Fruit fly (Drosophila melanogaster) whole organism, embryonic: Measurements from ENCODE around the gene RpS3.

Experiments used
- Antp ChIP-seq: fragments of 200-800 bp; sonication (Bioruptor generic); optimal IDR thresholded peaks from 3 replicates; lab custom pipeline; 2016; ENCODE audit warnings: missing biosample characterization, missing genetic modification characterization
- Asciz ChIP-seq: fragments of 200-800 bp; sonication (Bioruptor generic); optimal IDR thresholded peaks from 2 replicates; lab custom pipeline; 2017; ENCODE audit warnings: missing biosample characterization, mild to moderate bottlenecking, missing genetic modification characterization, missing genetic modification reagents
- CG10209 ChIP-seq: fragments of 200-800 bp; sonication (Bioruptor generic); optimal IDR thresholded peaks from 3 replicates; lab custom pipeline; 2017; ENCODE audit warnings: missing biosample characterization, mild to moderate bottlenecking, missing genetic modification characterization, missing genetic modification reagents
- CG10267 ChIP-seq: fragments of 200-800 bp; sonication (Bioruptor generic); optimal IDR thresholded peaks from 2 replicates; lab custom pipeline; 2018; ENCODE audit warnings: missing biosample characterization, mild to moderate bottlenecking, missing genetic modification characterization, moderate library complexity
- CG12219 ChIP-seq: fragments of 200-800 bp; sonication (Bioruptor generic); optimal IDR thresholded peaks from 3 replicates; lab custom pipeline; 2018; ENCODE audit warnings: missing biosample characterization, mild to moderate bottlenecking, missing genetic modification characterization
- CG13287 ChIP-seq: fragments of 200-800 bp; sonication (Bioruptor generic); IDR thresholded peaks from 2 replicates; pipeline ENCODE4 v1.3.6; 2022; ENCODE audit warnings: missing biosample characterization, missing genetic modification characterization; ENCODE audit not compliant: partially characterized antibody
- CG13624 ChIP-seq: fragments of 200-800 bp; sonication (Bioruptor generic); optimal IDR thresholded peaks from 2 replicates; lab custom pipeline; 2016; ENCODE audit warnings: missing biosample characterization, missing genetic modification characterization
- CG14014 ChIP-seq: fragments of 200-800 bp; sonication (Bioruptor generic); IDR thresholded peaks from 2 replicates; pipeline ENCODE4 v1.3.6; 2022; ENCODE audit warnings: missing biosample characterization, missing genetic modification characterization
- CG3407 ChIP-seq: fragments of 200-800 bp; sonication (Bioruptor generic); optimal IDR thresholded peaks from 2 replicates; lab custom pipeline; 2018; ENCODE audit warnings: missing biosample characterization, mild to moderate bottlenecking, missing genetic modification characterization
- CG3995 ChIP-seq: fragments of 200-800 bp; sonication (Bioruptor generic); optimal IDR thresholded peaks from 3 replicates; lab custom pipeline; 2016; ENCODE audit warnings: missing biosample characterization, missing genetic modification characterization
- CG4424 ChIP-seq: fragments of 200-800 bp; sonication (Bioruptor generic); optimal IDR thresholded peaks from 3 replicates; lab custom pipeline; 2016; ENCODE audit warnings: missing biosample characterization, missing genetic modification characterization
- CG7928 ChIP-seq: fragments of 200-800 bp; sonication (Bioruptor generic); optimal IDR thresholded peaks from 2 replicates; lab custom pipeline; 2017; ENCODE audit warnings: missing biosample characterization, mild to moderate bottlenecking, missing genetic modification characterization
- CG8089 ChIP-seq: fragments of 200-800 bp; sonication (Bioruptor generic); optimal IDR thresholded peaks from 3 replicates; lab custom pipeline; 2016; ENCODE audit warnings: missing biosample characterization, missing genetic modification characterization
- CG8281 ChIP-seq: fragments of 200-800 bp; sonication (Bioruptor generic); optimal IDR thresholded peaks from 2 replicates; lab custom pipeline; 2018; ENCODE audit warnings: missing biosample characterization, mild to moderate bottlenecking, missing genetic modification characterization, moderate library complexity
- CG9876 ChIP-seq: fragments of 200-800 bp; sonication (Bioruptor generic); optimal IDR thresholded peaks from 2 replicates; lab custom pipeline; 2016; ENCODE audit warnings: missing biosample characterization, missing genetic modification characterization
- D19A ChIP-seq: fragments of 200-800 bp; optimal IDR thresholded peaks from 3 replicates; lab custom pipeline; 2019; ENCODE audit warnings: missing biosample characterization, mild to moderate bottlenecking, missing genetic modification characterization, moderate library complexity
- E2f2 ChIP-seq: fragments of 200-800 bp; sonication (Bioruptor generic); IDR thresholded peaks from 2 replicates; pipeline ENCODE4 v1.3.6; 2022; ENCODE audit warnings: missing biosample characterization, missing genetic modification characterization
- Eip74EF ChIP-seq, 2 experiments: fragments of 200-800 bp in 1 of 2; fragments of >200 bp in 1 of 2; sonication (Bioruptor generic) in 1 of 2; optimal IDR thresholded peaks; 2 replicates each; lab custom pipeline; 2017 to 2019; ENCODE audit warnings: missing biosample characterization in 2 of 2, missing genetic modification characterization in 2 of 2, mild to moderate bottlenecking in 1 of 2, moderate library complexity in 1 of 2
- H2.0 ChIP-seq: fragments of 200-800 bp; sonication (Bioruptor generic); IDR thresholded peaks from 2 replicates; pipeline ENCODE4 v1.3.6; 2022; ENCODE audit warnings: missing biosample characterization, missing genetic modification characterization
- Hey ChIP-seq: fragments of 200-800 bp; sonication (Bioruptor generic); optimal IDR thresholded peaks from 3 replicates; lab custom pipeline; 2018; ENCODE audit warnings: missing biosample characterization, mild to moderate bottlenecking, missing genetic modification characterization
- Lhr ChIP-seq: fragments of 200-800 bp; sonication (Bioruptor generic); optimal IDR thresholded peaks from 3 replicates; lab custom pipeline; 2017; ENCODE audit warnings: mild to moderate bottlenecking, missing biosample characterization, missing genetic modification reagents, missing genetic modification characterization
- MESR4 ChIP-seq: fragments of 200-800 bp; sonication (Bioruptor generic); optimal IDR thresholded peaks from 2 replicates; lab custom pipeline; 2018; ENCODE audit warnings: missing biosample characterization, mild to moderate bottlenecking, missing genetic modification characterization, moderate library complexity
- Poxn ChIP-seq: fragments of 200-800 bp; sonication (Bioruptor generic); IDR thresholded peaks from 2 replicates; pipeline ENCODE4 v1.3.6; 2022; ENCODE audit warnings: missing biosample characterization, missing genetic modification characterization
- Ptx1 ChIP-seq: fragments of 200-800 bp; sonication (Bioruptor generic); IDR thresholded peaks from 2 replicates; pipeline ENCODE4 v1.3.6; 2022; ENCODE audit warnings: missing biosample characterization, missing genetic modification characterization
- Sox100B ChIP-seq: fragments of 200-800 bp; sonication (Bioruptor generic); optimal IDR thresholded peaks from 3 replicates; lab custom pipeline; 2018; ENCODE audit warnings: missing biosample characterization, mild to moderate bottlenecking, missing genetic modification characterization
- ato ChIP-seq: fragments of 200-800 bp; sonication (Bioruptor generic); IDR thresholded peaks from 2 replicates; pipeline ENCODE4 v1.3.6; 2022; ENCODE audit warnings: missing biosample characterization, missing genetic modification characterization; ENCODE audit not compliant: partially characterized antibody
- bigmax ChIP-seq: fragments of 200-800 bp; sonication (Bioruptor generic); optimal IDR thresholded peaks from 2 replicates; lab custom pipeline; 2018; ENCODE audit warnings: missing biosample characterization, mild to moderate bottlenecking, missing genetic modification characterization
- cad ChIP-seq: fragments of >200 bp; optimal IDR thresholded peaks from 2 replicates; lab custom pipeline; 2017; ENCODE audit warnings: missing biosample characterization, missing genetic modification characterization
- cwo ChIP-seq: fragments of 200-800 bp; sonication (Bioruptor generic); optimal IDR thresholded peaks from 3 replicates; lab custom pipeline; 2017; ENCODE audit warnings: missing biosample characterization, missing genetic modification characterization, mild to moderate bottlenecking, moderate library complexity, missing genetic modification reagents
- dm ChIP-seq: fragments of 200-800 bp; sonication (Bioruptor generic); optimal IDR thresholded peaks from 3 replicates; lab custom pipeline; 2016; ENCODE audit warnings: missing biosample characterization, missing genetic modification characterization
- eve ChIP-seq, 2 experiments: fragments of >200 bp; optimal IDR thresholded peaks; 2 replicates each; lab custom pipeline; 2017; ENCODE audit warnings: missing biosample characterization in 2 of 2, missing genetic modification characterization in 2 of 2
- gcm ChIP-seq: fragments of 200-800 bp; sonication (Bioruptor generic); optimal IDR thresholded peaks from 2 replicates; lab custom pipeline; 2019; ENCODE audit warnings: missing biosample characterization, mild to moderate bottlenecking, missing genetic modification characterization, moderate library complexity
- grau ChIP-seq: fragments of 200-800 bp; optimal IDR thresholded peaks from 3 replicates; lab custom pipeline; 2019; ENCODE audit warnings: missing biosample characterization, mild to moderate bottlenecking, missing genetic modification characterization, moderate library complexity
- gro ChIP-seq: fragments of 200-800 bp; sonication (Bioruptor generic); optimal IDR thresholded peaks from 2 replicates; lab custom pipeline; 2016; ENCODE audit warnings: missing biosample characterization, missing genetic modification characterization
- jigr1 ChIP-seq: fragments of 200-800 bp; sonication (Bioruptor generic); IDR thresholded peaks from 3 replicates; pipeline ENCODE4 v1.3.6; 2022; ENCODE audit warnings: missing biosample characterization, missing genetic modification characterization
- klu ChIP-seq: fragments of 200-800 bp; sonication (Bioruptor generic); IDR thresholded peaks from 2 replicates; pipeline ENCODE4 v1.3.6; 2022; ENCODE audit warnings: missing biosample characterization, missing genetic modification characterization
- knrl ChIP-seq: fragments of 200-800 bp; sonication (Bioruptor generic); IDR thresholded peaks from 3 replicates; pipeline ENCODE4 v1.3.6; 2022; ENCODE audit warnings: missing biosample characterization, missing genetic modification characterization; ENCODE audit not compliant: partially characterized antibody
- lab ChIP-seq: fragments of 200-800 bp; sonication (Bioruptor generic); optimal IDR thresholded peaks from 3 replicates; lab custom pipeline; 2017; ENCODE audit warnings: missing biosample characterization, missing genetic modification characterization, mild to moderate bottlenecking, moderate library complexity, missing genetic modification reagents
- lilli ChIP-seq: fragments of 200-800 bp; sonication (Bioruptor generic); optimal IDR thresholded peaks from 3 replicates; lab custom pipeline; 2016; ENCODE audit warnings: missing biosample characterization, missing genetic modification characterization
- org-1 ChIP-seq: fragments of 200-800 bp; sonication (Bioruptor generic); optimal IDR thresholded peaks from 2 replicates; lab custom pipeline; 2017; ENCODE audit warnings: missing biosample characterization, missing genetic modification characterization
- pzg ChIP-seq: fragments of 200-800 bp; sonication (Bioruptor generic); optimal IDR thresholded peaks from 3 replicates; lab custom pipeline; 2018; ENCODE audit warnings: missing biosample characterization, mild to moderate bottlenecking, missing genetic modification characterization, moderate library complexity
- sim ChIP-seq: fragments of 200-800 bp; sonication (Bioruptor generic); IDR thresholded peaks from 2 replicates; pipeline ENCODE4 v1.3.6; 2022; ENCODE audit warnings: missing biosample characterization, missing genetic modification characterization
- sna ChIP-seq: fragments of 200-800 bp; sonication (Bioruptor generic); IDR thresholded peaks from 2 replicates; pipeline ENCODE4 v1.3.6; 2022; ENCODE audit warnings: missing biosample characterization, missing genetic modification characterization; ENCODE audit not compliant: partially characterized antibody
- so ChIP-seq: fragments of 200-800 bp; sonication (Bioruptor generic); IDR thresholded peaks from 3 replicates; pipeline ENCODE4 v1.3.6; 2022; ENCODE audit warnings: missing biosample characterization, missing genetic modification characterization
- sob ChIP-seq: fragments of 200-800 bp; sonication (Bioruptor generic); IDR thresholded peaks from 2 replicates; pipeline ENCODE4 v1.3.6; 2022; ENCODE audit warnings: missing biosample characterization, missing genetic modification characterization
- toy ChIP-seq: fragments of 200-800 bp; sonication (Bioruptor generic); IDR thresholded peaks from 2 replicates; pipeline ENCODE4 v1.3.6; 2022; ENCODE audit warnings: missing biosample characterization, missing genetic modification characterization
- trh ChIP-seq: fragments of 200-800 bp; sonication (Bioruptor generic); optimal IDR thresholded peaks from 2 replicates; lab custom pipeline; 2016; ENCODE audit warnings: missing biosample characterization, missing genetic modification characterization
- ttk ChIP-seq: fragments of 200-800 bp; sonication (Bioruptor generic); IDR thresholded peaks from 2 replicates; pipeline ENCODE4 v2.1.2; 2022; ENCODE audit warnings: missing biosample characterization, missing genetic modification characterization
- usp ChIP-seq: fragments of >200 bp; optimal IDR thresholded peaks from 2 replicates; lab custom pipeline; 2017; ENCODE audit warnings: missing biosample characterization, missing genetic modification characterization
- wdn ChIP-seq: fragments of 200-800 bp; sonication (Bioruptor generic); IDR thresholded peaks from 2 replicates; pipeline ENCODE4 v1.3.6; 2022; ENCODE audit warnings: missing biosample characterization, missing genetic modification characterization
- zen ChIP-seq: fragments of 200-800 bp; sonication (Bioruptor generic); optimal IDR thresholded peaks from 3 replicates; lab custom pipeline; 2018; ENCODE audit warnings: missing biosample characterization, mild to moderate bottlenecking, missing genetic modification characterization, moderate library complexity

The RpS3 gene

DNA sequence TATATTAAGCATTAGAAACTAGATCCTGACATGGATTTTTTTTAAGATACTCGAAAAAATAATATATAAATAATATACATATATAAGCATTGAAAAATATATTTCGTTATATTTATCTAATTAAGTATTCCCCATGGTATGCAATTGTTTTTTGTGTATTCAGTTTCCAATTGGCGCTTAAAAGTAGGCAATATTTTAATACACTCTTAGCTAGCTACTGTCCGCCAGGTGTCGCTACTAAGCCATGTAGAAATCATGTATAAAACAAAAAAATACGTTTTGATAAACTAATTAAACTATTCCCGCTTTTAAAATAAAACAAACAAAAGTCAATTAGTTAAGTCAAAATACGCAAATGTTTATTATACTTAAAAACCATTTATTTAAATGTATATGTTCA is 27.3 kb upstream of the RpS3 start (continued):
- TF ChIP-seq so, result no peak
- TF ChIP-seq CG8089 (GFP tag; lab: Kevin White, UChicago), result peak; percentile 23
- TF ChIP-seq cad (GFP tag; lab: Kevin White, UChicago), result no peak
- TF ChIP-seq D19A (tag; lab: Kevin White, UChicago), result no peak
- no peak for TF ChIP-seq sim (GFP tag; lab: Robert Waterston, UW)
- peak; percentile 71 for TF ChIP-seq Sox100B (GFP tag; lab: Kevin White, UChicago)
- no peak for TF ChIP-seq CG3407
- no peak; the same call in 1 of the 2 replicates for TF ChIP-seq CG13287 (GFP tag; lab: Robert Waterston, UW)
- no peak for TF ChIP-seq eve (GFP tag; optimal IDR thresholded peaks at IDR 0.05; lab: Kevin White, UChicago)
- TF ChIP-seq E2f2 (GFP tag; lab: Robert Waterston, UW), result peak; percentile 26; the same call in 1 of the 2 replicates
- no peak for TF ChIP-seq ato (GFP tag; lab: Robert Waterston, UW)
- 0 out of 2 replicates have a peak, but pooled peaks have one; percentile 19 for TF ChIP-seq ttk (GFP tag; lab: Robert Waterston, UW)
- TF ChIP-seq Antp (GFP tag; lab: Kevin White, UChicago), result no peak
- TF ChIP-seq bigmax (GFP tag; lab: Kevin White, UChicago), result no peak
- TF ChIP-seq Asciz (GFP tag; lab: Kevin White, UChicago), result peak; percentile 59
- TF ChIP-seq Eip74EF (GFP tag; optimal IDR thresholded peaks at IDR 0.05; lab: Kevin White, UChicago), result no peak
- no peak for TF ChIP-seq Poxn
- TF ChIP-seq org-1 (GFP tag; lab: Kevin White, UChicago), result no peak
- peak; percentile 63 for TF ChIP-seq CG12219 (GFP tag; lab: Kevin White, UChicago)
- TF ChIP-seq CG10267 (tag; lab: Kevin White, UChicago), result peak; percentile 71
- TF ChIP-seq pzg, result no peak
- TF ChIP-seq CG14014 (GFP tag; lab: Robert Waterston, UW), result peak; percentile 36; the same call in 1 of the 2 replicates
- TF ChIP-seq lab (GFP tag; lab: Kevin White, UChicago), result peak; percentile 62
- peak; percentile 48 for TF ChIP-seq CG10209 (GFP tag; lab: Kevin White, UChicago)
- TF ChIP-seq lilli, result peak; percentile 3
- no peak for TF ChIP-seq MESR4 (GFP tag; lab: Kevin White, UChicago)
- TF ChIP-seq dm (GFP tag; lab: Kevin White, UChicago), result no peak
- no peak for TF ChIP-seq usp (GFP tag; lab: Kevin White, UChicago)
- no peak for TF ChIP-seq jigr1 (GFP tag; lab: Robert Waterston, UW)
- no peak for TF ChIP-seq toy
- TF ChIP-seq gro, result no peak
- TF ChIP-seq gcm (GFP tag; lab: Kevin White, UChicago), result peak; percentile 30
- no peak for TF ChIP-seq knrl (GFP tag; lab: Robert Waterston, UW)
- peak; percentile 18; the same call in 1 of the 2 replicates for TF ChIP-seq Ptx1 (GFP tag; lab: Robert Waterston, UW)
- TF ChIP-seq CG13624 (GFP tag; lab: Kevin White, UChicago), result peak; percentile 37
- TF ChIP-seq sna (GFP tag; lab: Robert Waterston, UW), result no peak
- TF ChIP-seq grau (tag; lab: Kevin White, UChicago), result peak; percentile 51
- no peak for TF ChIP-seq trh
- TF ChIP-seq CG7928 (GFP tag; lab: Kevin White, UChicago), result no peak
- peak; percentile 57 for TF ChIP-seq Lhr (GFP tag; lab: Kevin White, UChicago)
- TF ChIP-seq cwo (GFP tag; lab: Kevin White, UChicago), result no peak
- 0 out of 2 replicates have a peak, but pooled peaks have one; percentile 14 for TF ChIP-seq wdn (GFP tag; lab: Robert Waterston, UW)
- TF ChIP-seq klu (GFP tag; lab: Robert Waterston, UW), result no peak
- TF ChIP-seq H2.0 (GFP tag; lab: Robert Waterston, UW), result no peak
- TF ChIP-seq zen (tag; lab: Kevin White, UChicago), result peak; percentile 84
- TF ChIP-seq CG9876 (GFP tag; lab: Kevin White, UChicago), result no peak
- no peak for TF ChIP-seq sob
- no peak for TF ChIP-seq Hey (tag; lab: Kevin White, UChicago)
- TF ChIP-seq CG4424 (GFP tag; lab: Kevin White, UChicago), result peak; percentile 75
- TF ChIP-seq CG8281 (tag; lab: Kevin White, UChicago), result peak; percentile 21
- no peak for TF ChIP-seq CG3995 (GFP tag; lab: Kevin White, UChicago)
